Fruit fly (Drosophila melanogaster): ENCODE results near the gene Myo61F.

Gene Myo61F

DNA sequence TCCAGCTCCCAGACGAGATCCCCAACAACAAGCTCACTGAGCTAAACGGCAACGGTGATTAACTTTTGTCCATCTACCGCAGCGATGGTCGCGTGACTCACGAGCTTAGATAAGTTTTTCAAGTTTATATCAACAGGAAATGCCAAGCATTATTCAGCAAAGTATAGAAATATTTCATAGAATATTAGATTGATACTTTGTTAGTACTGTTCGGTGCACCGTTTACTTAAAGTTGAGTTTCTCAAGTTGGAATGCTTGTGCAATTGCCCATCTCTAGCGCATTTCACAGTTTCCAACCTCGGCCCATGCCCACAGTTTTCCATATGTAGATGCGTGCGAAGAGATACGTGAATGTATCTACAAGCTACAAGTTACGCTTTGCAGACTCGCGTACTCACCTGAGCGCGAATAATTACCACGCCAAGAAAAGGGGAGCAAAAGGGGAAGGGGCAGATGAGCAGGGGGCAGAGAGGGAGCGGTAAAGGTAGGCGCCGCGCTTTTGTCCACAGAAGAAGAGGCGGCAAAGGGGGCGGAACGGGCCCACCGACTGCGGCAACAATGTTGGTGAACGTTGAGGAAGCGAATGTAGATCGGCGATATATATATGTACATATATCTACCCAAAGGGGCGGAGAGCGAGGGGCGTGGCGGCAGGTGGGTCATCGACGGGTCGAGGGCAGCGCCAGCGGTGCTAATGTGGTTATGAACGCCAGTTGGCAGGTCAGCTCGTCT is 57.9 kb downstream of the Myo61F start (continued):
- TF ChIP-seq tgo (GFP tag; IDR thresholded peaks at IDR 0.05) (peak; percentile 53), CG11504 (tag; optimal IDR thresholded peaks at IDR 0.05) (peak; percentile 70), ro (GFP tag; IDR thresholded peaks at IDR 0.05) (no peak), CG30403 (GFP tag; optimal IDR thresholded peaks at IDR 0.05) (peak; percentile 61), kni (GFP tag; optimal IDR thresholded peaks at IDR 0.05) (no peak), HHEX (GFP tag; optimal IDR thresholded peaks at IDR 0.05) (no peak), Opbp (GFP tag; IDR thresholded peaks at IDR 0.05; ENCODE audit: partially characterized antibody) (no peak), CG10431 (GFP tag; optimal IDR thresholded peaks at IDR 0.05) (no peak), z (GFP tag; IDR thresholded peaks at IDR 0.05) (0 out of 3 replicates have a peak, but pooled peaks have one; percentile 21), dmrt99B (tag; optimal IDR thresholded peaks at IDR 0.05) (peak; percentile 63), CG10543 (GFP tag; optimal IDR thresholded peaks at IDR 0.05) (no peak), fd102C (GFP tag; optimal IDR thresholded peaks at IDR 0.05) (no peak), Hr51 (GFP tag; optimal IDR thresholded peaks at IDR 0.05) (peak in 1 of 2 experiments; percentile 70), Six4 (GFP tag; optimal IDR thresholded peaks at IDR 0.05) (no peak), Ssrp (tag; optimal IDR thresholded peaks at IDR 0.05) (peak; percentile 31), Fer3 (tag; optimal IDR thresholded peaks at IDR 0.05) (peak; percentile 1), knrl (GFP tag; IDR thresholded peaks at IDR 0.05; ENCODE audit: partially characterized antibody) (peak; percentile 64; the same call in 2 of the 3 replicates), sens (GFP tag) (peak; percentile 93), Sry-δ (GFP tag; optimal IDR thresholded peaks at IDR 0.05) (peak; percentile 54), kah (GFP tag; optimal IDR thresholded peaks at IDR 0.05) (no peak), cato (GFP tag; optimal IDR thresholded peaks at IDR 0.05; ENCODE audit: borderline replicate concordance) (no peak), CG13775 (GFP tag; optimal IDR thresholded peaks at IDR 0.05) (peak; percentile 19), CG11560 (tag; IDR thresholded peaks at IDR 0.05) (0 out of 3 replicates have a peak, but pooled peaks have one; percentile 13), seq (GFP tag; IDR thresholded peaks at IDR 0.05) (peak; percentile 35; the same call in 1 of the 2 replicates), dmrt11E (tag; optimal IDR thresholded peaks at IDR 0.05) (peak; percentile 19), CTCF (GFP tag; optimal IDR thresholded peaks at IDR 0.05) (no peak), CG12659 (GFP tag; optimal IDR thresholded peaks at IDR 0.05) (peak; percentile 31), pzg (GFP tag; optimal IDR thresholded peaks at IDR 0.05) (no peak), ATbp (GFP tag; optimal IDR thresholded peaks at IDR 0.05) (peak; percentile 47), tap (tag; optimal IDR thresholded peaks at IDR 0.05) (peak; percentile 29), prd (optimal IDR thresholded peaks at IDR 0.05) (no peak), prd (GFP tag; IDR thresholded peaks at IDR 0.05) (peak; percentile 69; the same call in 2 of the 3 replicates), ash1 (GFP tag; optimal IDR thresholded peaks at IDR 0.05) (no peak), C15 (GFP tag; IDR thresholded peaks at IDR 0.05) (no peak), onecut (GFP tag; IDR thresholded peaks at IDR 0.05) (0 out of 2 replicates have a peak, but pooled peaks have one; percentile 9), CG12236 (GFP tag; optimal IDR thresholded peaks at IDR 0.05) (no peak), NK7.1 (GFP tag; optimal IDR thresholded peaks at IDR 0.05) (no peak), CG8281 (tag; optimal IDR thresholded peaks at IDR 0.05) (no peak), CG2199 (GFP tag; IDR thresholded peaks at IDR 0.05) (no peak), CG7271 (tag; optimal IDR thresholded peaks at IDR 0.05) (no peak), D19B (GFP tag; optimal IDR thresholded peaks at IDR 0.05) (no peak), slp2 (GFP tag; optimal IDR thresholded peaks at IDR 0.05) (peak; percentile 50), dan (GFP tag; IDR thresholded peaks at IDR 0.05) (no peak), hb (GFP tag; IDR thresholded peaks at IDR 0.05; ENCODE audit: partially characterized antibody) (peak; percentile 76), Chrac-16 (GFP tag; optimal IDR thresholded peaks at IDR 0.05) (no peak), dimm (GFP tag; IDR thresholded peaks at IDR 0.05) (no peak), sqz (GFP tag; optimal IDR thresholded peaks at IDR 0.05) (no peak), Dp (GFP tag; optimal IDR thresholded peaks at IDR 0.05) (no peak), gfzf (GFP tag; optimal IDR thresholded peaks at IDR 0.05) (no peak)

Measured in whole organism, embryonic.